Worm (Caenorhabditis elegans): Measurements from ENCODE around the gene ZK675.4.

The ZK675.4 gene

ce11 chrII:7911015-7911414, at the start of gene ZK675.4:
ZK675.4 (plus strand) TSS chrII:7911315.
- no peak for TF ChIP-seq hmg-11 (tag; optimal IDR thresholded peaks at IDR 0.05)

- TF ChIP-seq lin-15B (tag; optimal IDR thresholded peaks at IDR 0.05) (peak; percentile 48), elt-3 (tag; optimal IDR thresholded peaks at IDR 0.05) (no peak)
Observed at ce11 chrII:7863480-7864125, 47.5 kb upstream of the ZK675.4 start.

- TF ChIP-seq nfya-1 (tag; optimal IDR thresholded peaks at IDR 0.05; ENCODE audit: insufficient read depth) (peak; percentile 81), zag-1 (tag; optimal IDR thresholded peaks at IDR 0.05) (no peak), pha-4 (tag; optimal IDR thresholded peaks at IDR 0.05) (peak; percentile 56)
Observed at ce11 chrII:7864207-7864606, 46.9 kb upstream of the ZK675.4 start, which contains the start of gene ostb-1. ostb-1 (plus strand) TSS chrII:7864507.

- no peak for TF ChIP-seq elt-3 (tag; optimal IDR thresholded peaks at IDR 0.05)
- TF ChIP-seq nhr-77 (tag; optimal IDR thresholded peaks at IDR 0.05): no peak
- no peak for TF ChIP-seq egl-27 (tag; optimal IDR thresholded peaks at IDR 0.05)
- TF ChIP-seq daf-12 (tag; optimal IDR thresholded peaks at IDR 0.05): no peak
- TF ChIP-seq ama-1 (optimal IDR thresholded peaks at IDR 0.05): no peak
- no peak for TF ChIP-seq R02D3.7 (tag; optimal IDR thresholded peaks at IDR 0.05)
- no peak for TF ChIP-seq sea-2 (GFP tag; optimal IDR thresholded peaks at IDR 0.05)
- no peak for TF ChIP-seq ceh-9 (tag; optimal IDR thresholded peaks at IDR 0.05)
- no peak for TF ChIP-seq nhr-28 (tag; optimal IDR thresholded peaks at IDR 0.05)
- TF ChIP-seq hmg-11 (tag; optimal IDR thresholded peaks at IDR 0.05): no peak
- TF ChIP-seq fos-1 (tag; optimal IDR thresholded peaks at IDR 0.05): no peak
- no peak for TF ChIP-seq skn-1 (tag; optimal IDR thresholded peaks at IDR 0.05)
- TF ChIP-seq fkh-10 (GFP tag; optimal IDR thresholded peaks at IDR 0.05): no peak
- TF ChIP-seq nhr-43 (tag; optimal IDR thresholded peaks at IDR 0.05; ENCODE audit: poor library complexity, severe bottlenecking): no peak
- TF ChIP-seq egl-5 (tag; optimal IDR thresholded peaks at IDR 0.05): no peak
- TF ChIP-seq unc-39 (tag; optimal IDR thresholded peaks at IDR 0.05): no peak
- no peak for TF ChIP-seq pha-4 (tag; optimal IDR thresholded peaks at IDR 0.05)
- no peak for TF ChIP-seq tbx-2 (tag; optimal IDR thresholded peaks at IDR 0.05)
- no peak for TF ChIP-seq snpc-4 (tag; optimal IDR thresholded peaks at IDR 0.05)
Observed at ce11 chrII:7864892-7865291, 46.2 kb upstream of the ZK675.4 start.

ce11 chrII:7866081-7866480, 45.0 kb upstream of the ZK675.4 start:
- TF ChIP-seq unc-39 (tag; optimal IDR thresholded peaks at IDR 0.05): no peak
- no peak for TF ChIP-seq fos-1 (tag; optimal IDR thresholded peaks at IDR 0.05)
- no peak for TF ChIP-seq lin-15B (tag; optimal IDR thresholded peaks at IDR 0.05)
- no peak for TF ChIP-seq egl-5 (tag; optimal IDR thresholded peaks at IDR 0.05)
- no peak for TF ChIP-seq zag-1 (tag; optimal IDR thresholded peaks at IDR 0.05)

- TF ChIP-seq nhr-11 (tag; optimal IDR thresholded peaks at IDR 0.05): no peak
- peak; percentile 1 for TF ChIP-seq elt-2 (tag; optimal IDR thresholded peaks at IDR 0.05)
Observed at ce11 chrII:7870062-7870461, 41.1 kb upstream of the ZK675.4 start, which contains the start of gene ztf-17. ztf-17 (minus strand) TSS chrII:7870162.

- no peak for TF ChIP-seq mdl-1 (tag; optimal IDR thresholded peaks at IDR 0.05)
- TF ChIP-seq pqm-1 (tag; optimal IDR thresholded peaks at IDR 0.05): peak; percentile 5
- no peak for TF ChIP-seq nhr-77 (tag; optimal IDR thresholded peaks at IDR 0.05)
- TF ChIP-seq lin-15B (tag; optimal IDR thresholded peaks at IDR 0.05): peak; percentile 73
- no peak for TF ChIP-seq jun-1 (tag; optimal IDR thresholded peaks at IDR 0.05)
- TF ChIP-seq fkh-10 (GFP tag; optimal IDR thresholded peaks at IDR 0.05): no peak
- peak; percentile 23 for TF ChIP-seq snpc-4 (tag; optimal IDR thresholded peaks at IDR 0.05)
- no peak for TF ChIP-seq lsy-12 (tag; optimal IDR thresholded peaks at IDR 0.05)
- no peak for TF ChIP-seq ztf-4 (tag; optimal IDR thresholded peaks at IDR 0.05)
- no peak for TF ChIP-seq skn-1 (tag; optimal IDR thresholded peaks at IDR 0.05)
- TF ChIP-seq nhr-11 (tag; optimal IDR thresholded peaks at IDR 0.05): no peak
- TF ChIP-seq pha-4 (tag; optimal IDR thresholded peaks at IDR 0.05): peak; percentile 81
- no peak for TF ChIP-seq eor-1 (tag; optimal IDR thresholded peaks at IDR 0.05)
- TF ChIP-seq nfya-1 (tag; optimal IDR thresholded peaks at IDR 0.05; ENCODE audit: insufficient read depth): peak; percentile 79
- no peak for TF ChIP-seq fos-1 (tag; optimal IDR thresholded peaks at IDR 0.05)
- TF ChIP-seq ceh-82 (tag; optimal IDR thresholded peaks at IDR 0.05): no peak
- TF ChIP-seq mml-1 (tag; optimal IDR thresholded peaks at IDR 0.05): no peak
- no peak for TF ChIP-seq aly-2 (tag; optimal IDR thresholded peaks at IDR 0.05)
- peak; percentile 30 for TF ChIP-seq ama-1 (optimal IDR thresholded peaks at IDR 0.05)
- TF ChIP-seq egl-5 (tag; optimal IDR thresholded peaks at IDR 0.05): peak; percentile 40
- no peak for TF ChIP-seq nhr-67 (tag; optimal IDR thresholded peaks at IDR 0.05)
- no peak for TF ChIP-seq ceh-9 (tag; optimal IDR thresholded peaks at IDR 0.05)
- no peak for TF ChIP-seq elt-1 (tag; optimal IDR thresholded peaks at IDR 0.05)
- no peak for TF ChIP-seq zag-1 (tag; optimal IDR thresholded peaks at IDR 0.05)
- no peak for TF ChIP-seq fkh-2 (tag; optimal IDR thresholded peaks at IDR 0.05)
- TF ChIP-seq elt-3 (tag; optimal IDR thresholded peaks at IDR 0.05): no peak
Observed at ce11 chrII:7870632-7871031, 40.5 kb upstream of the ZK675.4 start.
